Fruit fly (Drosophila melanogaster): ENCODE data around the gene slp2.

The slp2 gene

DNA sequence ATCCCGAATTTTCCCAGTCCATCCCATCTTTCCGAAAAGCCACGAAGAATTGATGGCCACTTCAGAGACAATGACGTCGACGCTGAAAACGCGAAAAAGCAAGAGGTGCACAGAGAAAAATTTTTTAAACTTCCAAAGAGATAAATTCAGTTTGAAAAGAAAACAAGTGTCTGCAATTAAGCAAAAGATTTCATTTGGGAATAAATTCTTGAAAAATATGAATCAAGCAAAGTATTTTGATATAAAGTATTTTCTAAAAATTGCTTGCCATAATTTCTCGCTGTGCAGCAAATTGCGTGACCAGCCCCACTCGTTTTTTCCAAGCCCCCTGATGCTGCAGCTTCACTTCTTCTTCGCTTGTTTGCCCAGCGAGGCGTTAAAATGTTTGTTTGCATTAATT is 45.5 kb downstream of the slp2 start (continued):
- no peak for TF ChIP-seq vnd (GFP tag; IDR thresholded peaks at IDR 0.05; ENCODE audit: partially characterized antibody)
- TF ChIP-seq lbe (GFP tag; optimal IDR thresholded peaks at IDR 0.05), result no peak
- peak; percentile 15 for TF ChIP-seq CG4820 (GFP tag; optimal IDR thresholded peaks at IDR 0.05)
- TF ChIP-seq CG13123 (GFP tag; optimal IDR thresholded peaks at IDR 0.05), result no peak
- no peak for TF ChIP-seq CG14710 (tag; optimal IDR thresholded peaks at IDR 0.05)
- no peak for TF ChIP-seq zf30C (GFP tag; optimal IDR thresholded peaks at IDR 0.05)
- peak; percentile 47; the same call in 1 of the 3 replicates for TF ChIP-seq CG34422 (GFP tag; IDR thresholded peaks at IDR 0.05)
- TF ChIP-seq H15 (GFP tag; IDR thresholded peaks at IDR 0.05), result no peak
- TF ChIP-seq pzg (GFP tag; optimal IDR thresholded peaks at IDR 0.05), result no peak
- TF ChIP-seq CG15479 (GFP tag; optimal IDR thresholded peaks at IDR 0.05), result no peak
- no peak for TF ChIP-seq kni (GFP tag; optimal IDR thresholded peaks at IDR 0.05)
- TF ChIP-seq Side (GFP tag; optimal IDR thresholded peaks at IDR 0.05), result no peak
- TF ChIP-seq CG15073 (GFP tag; optimal IDR thresholded peaks at IDR 0.05), result no peak
- no peak for TF ChIP-seq fru (optimal IDR thresholded peaks at IDR 0.05)
- no peak for TF ChIP-seq ase (GFP tag; IDR thresholded peaks at IDR 0.05)
- TF ChIP-seq dysf (GFP tag; IDR thresholded peaks at IDR 0.05), result peak; percentile 46; the same call in 1 of the 3 replicates
- TF ChIP-seq gro (GFP tag; optimal IDR thresholded peaks at IDR 0.05), result no peak
- no peak for TF ChIP-seq sens-2 (GFP tag; IDR thresholded peaks at IDR 0.05)
- TF ChIP-seq NFAT (GFP tag; IDR thresholded peaks at IDR 0.05), result no peak
- no peak for TF ChIP-seq MTF-1 (GFP tag; optimal IDR thresholded peaks at IDR 0.05; ENCODE audit: borderline replicate concordance)
- peak; percentile 20 for TF ChIP-seq dmrt11E (tag; optimal IDR thresholded peaks at IDR 0.05)
- TF ChIP-seq Hr51 (GFP tag; optimal IDR thresholded peaks at IDR 0.05), result peak in 1 of 2 experiments; percentile 63
- TF ChIP-seq E2f2 (GFP tag; IDR thresholded peaks at IDR 0.05), result no peak
- peak; percentile 12 to 25 for TF ChIP-seq chif (GFP tag; optimal IDR thresholded peaks at IDR 0.05)
- peak; percentile 25 for TF ChIP-seq CG12659 (GFP tag; optimal IDR thresholded peaks at IDR 0.05)
- no peak for TF ChIP-seq sug (tag; optimal IDR thresholded peaks at IDR 0.05)
- no peak for TF ChIP-seq CG6272 (GFP tag; IDR thresholded peaks at IDR 0.05)
- peak; percentile 69 for TF ChIP-seq Med (GFP tag)
- no peak for TF ChIP-seq Asciz (GFP tag; optimal IDR thresholded peaks at IDR 0.05)
- TF ChIP-seq oc (tag; optimal IDR thresholded peaks at IDR 0.05), result no peak
- peak; percentile 31 for TF ChIP-seq az2 (GFP tag; optimal IDR thresholded peaks at IDR 0.05)
- TF ChIP-seq Meics (GFP tag; optimal IDR thresholded peaks at IDR 0.05), result peak; percentile 30
- TF ChIP-seq CG4707 (GFP tag; optimal IDR thresholded peaks at IDR 0.05), result no peak
- TF ChIP-seq CG10267 (tag; optimal IDR thresholded peaks at IDR 0.05), result no peak
- no peak for TF ChIP-seq CG43689 (GFP tag; IDR thresholded peaks at IDR 0.05)
- no peak for TF ChIP-seq CG14667 (GFP tag; IDR thresholded peaks at IDR 0.05)
- no peak for TF ChIP-seq CG34376 (GFP tag; optimal IDR thresholded peaks at IDR 0.05)
- no peak for TF ChIP-seq Bgb (GFP tag; IDR thresholded peaks at IDR 0.05; ENCODE audit: partially characterized antibody)
- TF ChIP-seq CG13894 (tag; optimal IDR thresholded peaks at IDR 0.05), result no peak
- TF ChIP-seq CG14014 (GFP tag; IDR thresholded peaks at IDR 0.05), result no peak
- peak; percentile 47 for TF ChIP-seq Hmr (GFP tag; optimal IDR thresholded peaks at IDR 0.05)
- no peak for TF ChIP-seq dimm (GFP tag; IDR thresholded peaks at IDR 0.05)
- TF ChIP-seq CG17568 (GFP tag; optimal IDR thresholded peaks at IDR 0.05), result no peak
- TF ChIP-seq maf-S (GFP tag; optimal IDR thresholded peaks at IDR 0.05), result no peak
- no peak for TF ChIP-seq sima (GFP tag; optimal IDR thresholded peaks at IDR 0.05)
- TF ChIP-seq CG18599 (GFP tag; optimal IDR thresholded peaks at IDR 0.05), result peak; percentile 42
- no peak for TF ChIP-seq fd64A (GFP tag; optimal IDR thresholded peaks at IDR 0.05)
- TF ChIP-seq Bteb2 (GFP tag; optimal IDR thresholded peaks at IDR 0.05), result no peak
- TF ChIP-seq psq (GFP tag; optimal IDR thresholded peaks at IDR 0.05), result no peak
- TF ChIP-seq CG10366 (GFP tag; IDR thresholded peaks at IDR 0.05), result no peak; the same call in 1 of the 2 replicates
- no peak for TF ChIP-seq B-H2 (GFP tag; optimal IDR thresholded peaks at IDR 0.05)
